Worm (Caenorhabditis elegans) whole organism, young adult: ENCODE data around the gene C36A4.10.
A peak's percentile ranks its signal among the peaks of the same experiment; 100 is the strongest.
"Not testable (repeated sequence)": the region's sequence is repeated elsewhere in the genome, so short reads cannot be mapped to it uniquely, and the experiment has no call there.

ENCODE experiments used
- B0019.2 ChIP-seq: fragments of 200-800 bp; sonication (Bioruptor generic); conservative IDR thresholded peaks from 2 replicates; pipeline ENCODE4 v1.3.6; 2022; ENCODE audit warnings: missing genetic modification reagents, missing genetic modification characterization, missing compliant biosample characterization
- B0261.1 ChIP-seq: sonication (generic microtip); optimal IDR thresholded peaks from 2 replicates; lab custom pipeline; 2016; ENCODE audit warnings: mild to moderate bottlenecking, missing genetic modification characterization, moderate library complexity, missing compliant biosample characterization
- D2030.7 ChIP-seq: fragments of 200-800 bp; sonication (Bioruptor generic); IDR thresholded peaks from 2 replicates; pipeline ENCODE4 v1.3.6; 2022; ENCODE audit warnings: missing genetic modification reagents, missing genetic modification characterization, missing compliant biosample characterization
- F10E7.11 ChIP-seq: sonication (generic microtip); optimal IDR thresholded peaks from 2 replicates; lab custom pipeline; 2017; ENCODE audit warnings: mild to moderate bottlenecking, missing genetic modification characterization, moderate library complexity, missing compliant biosample characterization
- F39B2.1 ChIP-seq: fragments of 200-800 bp; sonication (Bioruptor generic); IDR thresholded peaks from 2 replicates; pipeline ENCODE4 v1.3.6; 2022; ENCODE audit warnings: missing genetic modification reagents, missing genetic modification characterization, missing compliant biosample characterization
- F52B5.7 ChIP-seq: sonication (generic microtip); optimal IDR thresholded peaks from 2 replicates; lab custom pipeline; 2016; ENCODE audit warnings: mild to moderate bottlenecking, missing genetic modification characterization, missing compliant biosample characterization
- K11D2.4 ChIP-seq: fragments of 200-800 bp; sonication (Bioruptor generic); IDR thresholded peaks from 2 replicates; pipeline ENCODE4 v1.3.6; 2022; ENCODE audit warnings: missing genetic modification reagents, missing genetic modification characterization, missing compliant biosample characterization
- Y53G8AR.9 ChIP-seq: fragments of 200-800 bp; sonication (Bioruptor generic); conservative IDR thresholded peaks from 2 replicates; pipeline ENCODE4 v1.3.6; 2022; ENCODE audit warnings: missing genetic modification reagents, missing genetic modification characterization, missing compliant biosample characterization
- ZK185.1 ChIP-seq: sonication (generic microtip); optimal IDR thresholded peaks from 2 replicates; lab custom pipeline; 2016; ENCODE audit warnings: mild to moderate bottlenecking, missing genetic modification characterization, missing compliant biosample characterization; ENCODE audit not compliant: poor library complexity, severe bottlenecking
- akir-1 ChIP-seq: fragments of 200-800 bp; sonication (Bioruptor generic); optimal IDR thresholded peaks from 2 replicates; lab custom pipeline; 2018; ENCODE audit warnings: mild to moderate bottlenecking, missing genetic modification characterization, moderate library complexity, missing compliant biosample characterization
- attf-3 ChIP-seq: fragments of 200-800 bp; sonication (Bioruptor generic); conservative IDR thresholded peaks from 2 replicates; pipeline ENCODE4 v1.3.6; 2022; ENCODE audit warnings: missing genetic modification reagents, missing genetic modification characterization, missing compliant biosample characterization
- attf-6 ChIP-seq: fragments of 200-800 bp; sonication (Bioruptor generic); IDR thresholded peaks from 2 replicates; pipeline ENCODE4 v1.3.6; 2022; ENCODE audit warnings: missing genetic modification reagents, missing genetic modification characterization, missing compliant biosample characterization
- bed-2 ChIP-seq: fragments of 200-800 bp; sonication (Bioruptor generic); IDR thresholded peaks from 2 replicates; pipeline ENCODE4 v1.3.6; 2022; ENCODE audit warnings: missing genetic modification reagents, missing genetic modification characterization, missing compliant biosample characterization
- ccch-3 ChIP-seq: fragments of 200-800 bp; sonication (Bioruptor generic); optimal IDR thresholded peaks from 2 replicates; lab custom pipeline; 2018; ENCODE audit warnings: mild to moderate bottlenecking, missing genetic modification characterization, missing compliant biosample characterization
- cebp-1 ChIP-seq, 2 experiments: fragments of 200-800 bp in 1 of 2; sonication (Bioruptor generic) in 1 of 2; sonication (generic microtip) in 1 of 2; IDR thresholded peaks in 1 of 2; optimal IDR thresholded peaks in 1 of 2; 2 replicates each; pipeline versions ENCODE4 v1.3.6 to Lab custom; 2017 to 2022; ENCODE audit warnings: missing compliant biosample characterization in 2 of 2, missing genetic modification characterization in 2 of 2, mild to moderate bottlenecking in 1 of 2, missing genetic modification reagents in 1 of 2, moderate library complexity in 1 of 2
- ceh-58 ChIP-seq: fragments of 200-800 bp; sonication (Bioruptor generic); IDR thresholded peaks from 2 replicates; pipeline ENCODE4 v1.3.6; 2022; ENCODE audit warnings: missing genetic modification characterization, missing compliant biosample characterization
- ceh-79 ChIP-seq: sonication (generic microtip); optimal IDR thresholded peaks from 2 replicates; lab custom pipeline; 2017; ENCODE audit warnings: mild to moderate bottlenecking, missing genetic modification characterization, missing compliant biosample characterization
- dox-1 ChIP-seq: fragments of 200-800 bp; sonication (Bioruptor generic); IDR thresholded peaks from 2 replicates; pipeline ENCODE4 v1.3.6; 2022; ENCODE audit warnings: missing genetic modification reagents, missing genetic modification characterization, missing compliant biosample characterization
- dpff-1 ChIP-seq: sonication (generic microtip); optimal IDR thresholded peaks from 2 replicates; lab custom pipeline; 2017; ENCODE audit warnings: mild to moderate bottlenecking, missing genetic modification characterization, missing compliant biosample characterization
- dpl-1 ChIP-seq: fragments of 150-350 bp; optimal IDR thresholded peaks from 2 replicates; lab custom pipeline; 2014; ENCODE audit warnings: missing biosample characterization, missing genetic modification reagents, missing genetic modification characterization
- efl-1 ChIP-seq: fragments of 150-350 bp; optimal IDR thresholded peaks from 2 replicates; lab custom pipeline; 2014; ENCODE audit warnings: missing biosample characterization, missing genetic modification reagents, missing genetic modification characterization
- ets-4 ChIP-seq: fragments of 200-800 bp; sonication (Bioruptor generic); optimal IDR thresholded peaks from 2 replicates; lab custom pipeline; 2018; ENCODE audit warnings: mild to moderate bottlenecking, missing genetic modification characterization, missing compliant biosample characterization
- hlh-12 ChIP-seq: sonication (generic microtip); optimal IDR thresholded peaks from 2 replicates; lab custom pipeline; 2016; ENCODE audit warnings: missing genetic modification characterization, missing compliant biosample characterization
- lag-1 ChIP-seq: fragments of 200-800 bp; sonication (Bioruptor generic); IDR thresholded peaks from 2 replicates; pipeline ENCODE4 v1.3.6; 2022; ENCODE audit warnings: missing genetic modification reagents, missing genetic modification characterization, missing compliant biosample characterization
- let-526 ChIP-seq: fragments of 200-800 bp; sonication (Bioruptor generic); IDR thresholded peaks from 2 replicates; pipeline ENCODE4 v1.3.6; 2022; ENCODE audit warnings: missing genetic modification reagents, missing genetic modification characterization, missing compliant biosample characterization
- lsy-27 ChIP-seq: sonication (generic microtip); optimal IDR thresholded peaks from 2 replicates; lab custom pipeline; 2017; ENCODE audit warnings: missing genetic modification characterization, mild to moderate bottlenecking, missing compliant biosample characterization, antibody characterized with exemption, missing genotype, borderline replicate concordance; ENCODE audit not compliant: insufficient read depth
- madf-10 ChIP-seq: sonication (generic microtip); optimal IDR thresholded peaks from 2 replicates; lab custom pipeline; 2016; ENCODE audit warnings: mild to moderate bottlenecking, missing genetic modification characterization, missing compliant biosample characterization
- madf-3 ChIP-seq: fragments of 200-800 bp; sonication (Bioruptor generic); IDR thresholded peaks from 2 replicates; pipeline ENCODE4 v1.3.6; 2022; ENCODE audit warnings: missing genetic modification reagents, missing genetic modification characterization, missing compliant biosample characterization
- madf-8 ChIP-seq: fragments of 200-800 bp; sonication (Bioruptor generic); conservative IDR thresholded peaks from 2 replicates; pipeline ENCODE4 v1.3.6; 2022; ENCODE audit warnings: missing genetic modification reagents, missing genetic modification characterization, missing compliant biosample characterization
- mxl-1 ChIP-seq: sonication (generic microtip); optimal IDR thresholded peaks from 2 replicates; lab custom pipeline; 2016; ENCODE audit warnings: missing genetic modification characterization, missing compliant biosample characterization
- nfya-2 ChIP-seq: fragments of 200-800 bp; sonication (Bioruptor generic); IDR thresholded peaks from 2 replicates; pipeline ENCODE4 v1.3.6; 2022; ENCODE audit warnings: missing genetic modification reagents, missing genetic modification characterization, missing compliant biosample characterization
- nhr-80 ChIP-seq: sonication (generic microtip); optimal IDR thresholded peaks from 2 replicates; lab custom pipeline; 2016; ENCODE audit warnings: missing genetic modification characterization, missing compliant biosample characterization
- nhr-90 ChIP-seq: sonication (generic microtip); optimal IDR thresholded peaks from 2 replicates; lab custom pipeline; 2016; ENCODE audit warnings: missing genotype, mild to moderate bottlenecking, missing genetic modification characterization, missing compliant biosample characterization
- rcor-1 ChIP-seq: fragments of 200-800 bp; sonication (Bioruptor generic); IDR thresholded peaks from 2 replicates; pipeline ENCODE4 v1.3.6; 2022; ENCODE audit warnings: missing genetic modification reagents, missing genetic modification characterization, missing compliant biosample characterization
- sdz-38 ChIP-seq: sonication (generic microtip); optimal IDR thresholded peaks from 2 replicates; lab custom pipeline; 2016; ENCODE audit warnings: missing genotype, missing genetic modification characterization, missing compliant biosample characterization
- sea-2 ChIP-seq: fragments of 200-800 bp; sonication (Bioruptor generic); IDR thresholded peaks from 2 replicates; pipeline ENCODE4 v1.3.6; 2022; ENCODE audit warnings: missing genetic modification characterization, missing compliant biosample characterization
- snpc-3.4 ChIP-seq: sonication (generic microtip); optimal IDR thresholded peaks from 2 replicates; lab custom pipeline; 2017; ENCODE audit warnings: missing genetic modification characterization, mild to moderate bottlenecking, missing compliant biosample characterization, antibody characterized with exemption, moderate library complexity, missing genotype, missing genetic modification reagents
- sptf-2 ChIP-seq: fragments of 200-800 bp; sonication (Bioruptor generic); optimal IDR thresholded peaks from 2 replicates; lab custom pipeline; 2018; ENCODE audit warnings: mild to moderate bottlenecking, missing genetic modification characterization, missing compliant biosample characterization
- tbx-9 ChIP-seq: sonication (generic microtip); optimal IDR thresholded peaks from 2 replicates; lab custom pipeline; 2016; ENCODE audit warnings: borderline replicate concordance, missing genetic modification characterization, inconsistent platforms, missing compliant biosample characterization
- tlf-1 ChIP-seq: fragments of 200-800 bp; sonication (Bioruptor generic); optimal IDR thresholded peaks from 2 replicates; lab custom pipeline; 2018; ENCODE audit warnings: mild to moderate bottlenecking, missing genetic modification characterization, missing compliant biosample characterization
- ztf-26 ChIP-seq: sonication (generic microtip); optimal IDR thresholded peaks from 2 replicates; lab custom pipeline; 2017; ENCODE audit warnings: missing genetic modification characterization, missing compliant biosample characterization
- ztf-6 ChIP-seq: fragments of 200-800 bp; sonication (Bioruptor generic); IDR thresholded peaks from 2 replicates; pipeline ENCODE4 v1.3.6; 2022; ENCODE audit warnings: missing genetic modification reagents, missing genetic modification characterization, missing compliant biosample characterization

Gene C36A4.10

ce11 chrIII:3843514-3843913, 12.2 kb upstream of the C36A4.10 start, which contains the start of gene C36A4.4:
TSS of gene C36A4.4 (minus strand) at chrIII:3843614.
- not testable (repeated sequence) for TF ChIP-seq attf-6; madf-3; ztf-26 (tag; lab: Kevin White, UChicago)

- not testable (repeated sequence) for TF ChIP-seq ceh-58, sdz-38, B0019.2
Observed at ce11 chrIII:3840279-3840678, 9.0 kb upstream of the C36A4.10 start, which contains the start of gene C36A4.11. TSS of gene C36A4.11 (plus strand) at chrIII:3840579.

ce11 chrIII:3839635-3840034, 8.4 kb upstream of the C36A4.10 start, which contains the start of gene cyp-25A3:
TSS of gene cyp-25A3 (minus strand) at chrIII:3839735.
- TF ChIP-seq let-526 (no peak), dox-1 (no peak), sdz-38 (no peak), hlh-12 (tag; lab: Kevin White, UChicago) (no peak), mxl-1 (tag; lab: Kevin White, UChicago) (no peak), B0261.1 (no peak), nhr-90 (no peak), lsy-27 (no peak), K11D2.4 (GFP tag; lab: Robert Waterston, UW) (no peak), tlf-1 (GFP tag; lab: Kevin White, UChicago) (no peak), F52B5.7 (tag; lab: Kevin White, UChicago) (no peak), dpl-1 (GFP tag; lab: Kevin White, UChicago) (no peak), madf-10 (no peak), bed-2 (GFP tag; lab: Robert Waterston, UW) (no peak), akir-1 (no peak), Y53G8AR.9 (GFP tag; lab: Robert Waterston, UW) (no peak), ceh-79 (tag; lab: Kevin White, UChicago) (no peak)

ce11 chrIII:3834800-3835271, 3.6 kb upstream of the C36A4.10 start, which contains the start of gene cyp-25A2:
TSS of gene cyp-25A2 (plus strand) at chrIII:3835221.
- TF ChIP-seq B0261.1 (no peak), sptf-2 (GFP tag; lab: Kevin White, UChicago) (no peak), nhr-80 (tag; lab: Kevin White, UChicago) (peak; percentile 78), tbx-9 (tag; lab: Kevin White, UChicago) (no peak), lag-1 (GFP tag; lab: Robert Waterston, UW) (no peak), ccch-3 (no peak)

ce11 chrIII:3832291-3832690, 1.0 kb upstream of the C36A4.10 start, which contains the start of gene cyp-25A1:
TSS of gene cyp-25A1 (plus strand) at chrIII:3832591.
- TF ChIP-seq ZK185.1 (tag; lab: Kevin White, UChicago) (no peak), F10E7.11 (no peak), nfya-2 (no peak), madf-8 (GFP tag; lab: Robert Waterston, UW) (no peak), dpff-1 (no peak)

- TF ChIP-seq attf-6: no peak
- no peak for TF ChIP-seq D2030.7
- no peak for TF ChIP-seq snpc-3.4 (tag; lab: Kevin White, UChicago)
- TF ChIP-seq attf-3 (GFP tag; lab: Robert Waterston, UW): no peak
- TF ChIP-seq cebp-1 (GFP tag; IDR thresholded peaks at IDR 0.05; lab: Robert Waterston, UW): no peak
- no peak for TF ChIP-seq cebp-1 (tag; optimal IDR thresholded peaks at IDR 0.05; lab: Kevin White, UChicago)
- TF ChIP-seq efl-1: no peak
- no peak for TF ChIP-seq ztf-6 (GFP tag; lab: Robert Waterston, UW)
- TF ChIP-seq F39B2.1 (GFP tag; lab: Robert Waterston, UW): no peak
- no peak for TF ChIP-seq rcor-1 (GFP tag; lab: Robert Waterston, UW)
- no peak for TF ChIP-seq sdz-38
- no peak for TF ChIP-seq ets-4
- TF ChIP-seq lsy-27: no peak
- TF ChIP-seq Y53G8AR.9 (GFP tag; lab: Robert Waterston, UW): no peak
- TF ChIP-seq sea-2 (GFP tag; lab: Robert Waterston, UW): no peak
Observed at ce11 chrIII:3831798-3832197, 517 bp upstream of the C36A4.10 start.
